Worm (Caenorhabditis elegans): ENCODE results near the gene daf-5.

DNA sequence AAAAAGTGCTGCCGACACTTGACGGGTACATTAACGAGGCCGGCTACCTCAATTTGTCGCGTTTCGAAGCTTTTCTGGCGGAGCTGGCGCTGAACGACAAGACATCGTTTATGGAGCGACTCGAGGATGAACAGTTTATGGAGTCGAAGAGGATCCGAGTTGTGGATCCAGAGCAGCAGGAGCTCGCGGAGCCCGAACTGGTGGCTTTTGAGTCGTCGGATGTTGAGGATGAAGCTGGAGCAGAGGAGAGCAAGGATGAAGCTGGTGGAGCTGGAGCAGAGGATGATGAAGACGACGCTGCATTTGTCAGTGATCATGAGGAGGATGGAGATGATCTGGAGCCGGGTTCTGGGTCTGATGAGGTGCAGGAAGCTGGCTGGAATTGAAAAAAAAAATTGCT, 22.7 kb upstream of the daf-5 start:
- TF ChIP-seq ztf-29 (GFP tag; IDR thresholded peaks at IDR 0.05) (no peak), T22C8.4 (GFP tag; IDR thresholded peaks at IDR 0.05) (no peak), cog-1 (tag; optimal IDR thresholded peaks at IDR 0.05) (no peak), klf-2 (GFP tag; conservative IDR thresholded peaks at IDR 0.05) (no peak), tab-1 (GFP tag; IDR thresholded peaks at IDR 0.05) (no peak), flt-1 (GFP tag; IDR thresholded peaks at IDR 0.05) (no peak), ref-1 (GFP tag; conservative IDR thresholded peaks at IDR 0.05) (no peak), med-1 (GFP tag; optimal IDR thresholded peaks at IDR 0.05; ENCODE audit: insufficient read depth) (no peak)
